Worm (Caenorhabditis elegans) whole organism, early embryonic: ENCODE data around the gene rmd-6.

Source experiments
- F13C5.2 ChIP-seq: sonication (generic microtip); optimal IDR thresholded peaks from 2 replicates; lab custom pipeline; 2017; ENCODE audit warnings: mild to moderate bottlenecking, missing genetic modification characterization, inconsistent platforms, missing compliant biosample characterization
- ama-1 ChIP-seq: fragments of 150-350 bp; optimal IDR thresholded peaks from 2 replicates; lab custom pipeline; 2014
- ceh-13 ChIP-seq: fragments of 200-800 bp; sonication (Bioruptor generic); optimal IDR thresholded peaks from 2 replicates; lab custom pipeline; 2018; ENCODE audit warnings: mild to moderate bottlenecking, missing genetic modification characterization, missing compliant biosample characterization
- scrt-1 ChIP-seq: fragments of 200-800 bp; sonication (Bioruptor generic); IDR thresholded peaks from 2 replicates; pipeline ENCODE4 v1.3.6; 2022; ENCODE audit warnings: missing genetic modification characterization, missing compliant biosample characterization
- tbx-37 ChIP-seq: fragments of 200-800 bp; sonication (Bioruptor generic); conservative IDR thresholded peaks from 2 replicates; pipeline ENCODE4 v1.3.6; 2022; ENCODE audit warnings: missing genetic modification reagents, missing genetic modification characterization, missing compliant biosample characterization
- tra-4 ChIP-seq: sonication (generic microtip); optimal IDR thresholded peaks from 2 replicates; lab custom pipeline; 2017; ENCODE audit warnings: missing genetic modification characterization, missing compliant biosample characterization

- no peak for TF ChIP-seq scrt-1 (GFP tag; lab: Robert Waterston, UW)
- TF ChIP-seq F13C5.2 (tag; lab: Kevin White, UChicago) = no peak
- no peak for TF ChIP-seq ama-1 (lab: Kevin White, UChicago)
- no peak for TF ChIP-seq ceh-13 (GFP tag; lab: Kevin White, UChicago)
- TF ChIP-seq tbx-37 (GFP tag; lab: Robert Waterston, UW) = no peak
- no peak for TF ChIP-seq tra-4 (tag; lab: Kevin White, UChicago)
Measured at ce11 chrIV:5088814-5089322, 20.2 kb downstream of the rmd-6 start, which contains the start of gene ivd-1.
